Fruit fly (Drosophila melanogaster): ENCODE measurements around the gene CG2202.

CG2202 gene

DNA sequence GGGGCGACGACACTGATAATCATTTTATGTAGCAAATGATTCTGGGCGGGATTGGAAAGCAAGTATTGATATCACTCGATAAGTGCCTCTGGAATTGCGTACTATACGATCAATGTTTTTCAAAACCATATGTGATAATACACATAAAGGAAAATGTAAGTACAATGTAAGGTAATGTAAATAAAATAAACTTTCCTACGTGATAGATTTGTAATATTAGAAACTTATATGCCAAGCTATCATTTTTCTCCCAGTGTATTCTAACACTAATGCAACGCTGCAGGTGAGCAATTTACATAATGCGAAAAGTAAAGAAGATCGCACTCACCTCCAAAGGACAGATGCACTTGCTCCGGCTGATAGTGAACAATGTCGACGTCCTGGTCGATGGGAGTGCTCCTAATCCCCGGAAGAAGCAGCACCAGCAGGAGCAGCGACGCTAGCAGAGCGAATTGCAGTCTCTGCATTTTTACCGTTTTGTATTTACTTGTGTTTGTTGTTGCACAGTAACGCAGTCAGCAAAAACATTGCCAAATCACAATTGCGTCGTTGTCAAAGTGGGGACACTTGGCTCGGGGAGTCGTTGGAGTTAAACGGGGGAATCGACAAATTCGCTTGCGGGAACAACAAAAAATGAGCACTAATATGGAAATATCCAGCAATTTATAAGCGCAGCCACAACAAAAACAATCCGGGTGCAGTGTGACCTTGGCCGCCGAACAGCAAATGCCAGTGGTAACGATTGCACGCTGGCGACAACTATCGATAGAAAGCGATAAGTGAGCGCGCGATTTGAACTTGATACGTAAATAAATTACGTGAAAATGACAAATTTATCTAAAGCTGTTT lies 28.8 kb downstream of the CG2202 start, which contains the start of gene CG1637:
TSS of gene CG1637 (minus strand) at position 807 of the 849 bp plus-strand sequence.
- TF ChIP-seq ttk (optimal IDR thresholded peaks at IDR 0.05) (no peak), psq (optimal IDR thresholded peaks at IDR 0.05) (no peak), h (optimal IDR thresholded peaks at IDR 0.05) (no peak), Myc (optimal IDR thresholded peaks at IDR 0.05) (no peak), insv (optimal IDR thresholded peaks at IDR 0.05) (no peak), Sin3A (optimal IDR thresholded peaks at IDR 0.05) (no peak)

DNA sequence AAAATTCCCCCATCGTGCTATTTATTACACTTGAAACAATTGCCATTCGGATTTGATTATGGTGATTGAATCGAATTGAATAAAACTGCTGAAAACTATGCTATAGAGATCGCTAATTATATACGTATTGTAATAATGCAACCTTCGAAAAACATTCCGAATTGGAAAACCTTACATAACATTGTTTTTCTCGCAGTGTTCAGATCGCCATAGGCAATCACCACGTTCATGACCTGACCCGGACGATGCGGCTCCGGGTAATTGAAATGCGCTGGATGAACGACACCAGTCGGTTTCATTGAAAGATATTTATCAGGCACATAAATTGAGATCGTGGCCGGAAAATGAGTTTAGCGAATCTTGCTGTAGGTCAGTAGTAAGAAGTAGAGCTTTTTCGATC lies 34.2 kb downstream of the CG2202 start:
- TF ChIP-seq Sin3A (optimal IDR thresholded peaks at IDR 0.05) (no peak), Myc (optimal IDR thresholded peaks at IDR 0.05) (no peak), psq (optimal IDR thresholded peaks at IDR 0.05) (no peak), ttk (optimal IDR thresholded peaks at IDR 0.05) (no peak), h (optimal IDR thresholded peaks at IDR 0.05) (no peak)

DNA sequence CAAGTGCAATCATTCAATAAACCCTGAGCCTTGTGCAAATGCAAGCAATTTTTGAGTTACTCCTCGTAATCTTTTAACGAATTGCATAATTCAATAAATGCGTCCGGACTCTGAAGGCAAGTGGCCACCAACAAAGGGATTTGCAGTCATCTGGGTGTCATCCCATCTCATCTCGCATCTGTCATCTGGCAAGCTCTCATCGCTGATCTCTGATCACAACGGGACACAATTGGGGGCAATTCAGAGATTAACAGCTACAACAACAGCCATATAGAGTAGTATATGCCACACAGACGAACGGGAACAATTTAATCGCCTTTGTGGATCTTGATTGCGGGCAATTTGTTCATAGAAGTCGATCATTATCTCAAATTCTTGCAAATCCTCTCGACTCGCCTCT lies 35.2 kb downstream of the CG2202 start:
- TF ChIP-seq Sin3A (optimal IDR thresholded peaks at IDR 0.05), result no peak
- no peak for TF ChIP-seq h (optimal IDR thresholded peaks at IDR 0.05)
- TF ChIP-seq ttk (optimal IDR thresholded peaks at IDR 0.05), result no peak
- no peak for TF ChIP-seq psq (optimal IDR thresholded peaks at IDR 0.05)
- TF ChIP-seq Myc (optimal IDR thresholded peaks at IDR 0.05), result no peak
- TF ChIP-seq insv (optimal IDR thresholded peaks at IDR 0.05), result no peak

DNA sequence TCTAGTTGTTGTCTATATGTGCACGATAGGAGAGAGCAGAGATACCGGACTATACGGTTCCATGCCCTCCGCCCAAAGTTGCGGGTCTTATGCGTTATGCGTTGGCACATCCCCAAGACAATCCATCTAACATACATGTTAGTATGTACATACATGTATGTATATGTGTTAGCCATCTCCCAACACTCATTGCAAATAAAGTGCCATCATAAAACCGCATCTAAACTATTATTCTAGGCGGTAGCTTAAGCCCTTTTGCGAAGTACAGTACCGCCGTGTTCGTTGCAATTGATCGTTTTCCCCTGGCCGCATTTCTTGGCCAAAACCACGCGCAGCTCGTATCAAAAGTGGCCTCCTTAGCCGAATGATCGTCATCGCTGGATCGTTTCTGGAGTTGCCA lies 37.9 kb downstream of the CG2202 start:
- TF ChIP-seq Sin3A (optimal IDR thresholded peaks at IDR 0.05), result no peak
- no peak for TF ChIP-seq Myc (optimal IDR thresholded peaks at IDR 0.05)
- TF ChIP-seq h (optimal IDR thresholded peaks at IDR 0.05), result no peak
- TF ChIP-seq psq (optimal IDR thresholded peaks at IDR 0.05), result no peak
- no peak for TF ChIP-seq ttk (optimal IDR thresholded peaks at IDR 0.05)
- no peak for TF ChIP-seq insv (optimal IDR thresholded peaks at IDR 0.05)

DNA sequence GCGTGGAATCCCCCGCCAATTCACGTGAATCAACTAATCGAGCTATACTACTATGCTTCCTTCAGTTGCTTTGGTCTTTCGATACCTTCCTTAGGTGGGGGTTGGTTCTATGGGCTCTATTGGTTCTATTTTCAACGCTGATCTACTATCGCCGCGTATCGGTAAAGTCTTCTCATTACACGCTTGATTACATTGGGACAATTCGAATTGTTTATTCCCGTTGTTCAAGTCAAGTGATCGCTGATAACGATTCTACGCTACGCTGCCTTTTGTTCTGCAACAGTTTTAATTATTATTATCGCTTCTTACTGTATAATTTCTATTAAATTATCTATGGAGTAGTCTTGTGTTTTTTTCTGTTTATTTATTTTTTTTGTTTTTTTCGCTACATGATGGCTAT lies 39.1 kb downstream of the CG2202 start:
- TF ChIP-seq Myc (optimal IDR thresholded peaks at IDR 0.05) (no peak), insv (optimal IDR thresholded peaks at IDR 0.05) (no peak)

DNA sequence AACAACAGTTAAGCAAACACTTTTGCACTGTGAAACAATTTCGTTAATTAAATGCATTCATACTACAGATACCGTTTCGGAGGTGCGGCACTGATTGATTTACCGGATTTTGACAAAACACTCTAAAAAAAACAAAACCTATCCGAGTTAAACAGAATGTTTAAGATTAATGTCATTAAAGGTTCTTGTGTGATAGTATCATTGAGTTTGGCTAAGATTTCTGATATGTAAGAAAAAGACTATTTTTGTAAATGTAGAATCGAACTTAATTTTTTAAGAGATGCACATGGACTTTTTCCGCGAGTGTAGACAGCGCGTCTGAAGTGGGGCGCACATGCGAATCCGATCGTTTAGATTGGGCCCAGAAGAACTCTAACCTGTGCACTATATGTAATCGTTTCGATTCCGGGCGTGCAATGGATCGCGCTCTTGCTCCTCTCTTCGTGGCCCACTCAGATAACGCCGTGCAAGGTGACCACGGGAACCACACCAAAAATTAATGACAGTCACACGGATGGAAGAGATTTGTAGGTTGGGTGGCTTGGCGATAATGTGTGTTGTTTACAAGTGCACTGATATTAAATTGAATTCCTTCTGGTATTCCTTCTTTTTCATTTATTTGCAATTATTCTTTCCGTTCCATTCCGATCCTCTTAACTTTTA lies 41.5 kb downstream of the CG2202 start:
- no peak for TF ChIP-seq psq (optimal IDR thresholded peaks at IDR 0.05)

DNA sequence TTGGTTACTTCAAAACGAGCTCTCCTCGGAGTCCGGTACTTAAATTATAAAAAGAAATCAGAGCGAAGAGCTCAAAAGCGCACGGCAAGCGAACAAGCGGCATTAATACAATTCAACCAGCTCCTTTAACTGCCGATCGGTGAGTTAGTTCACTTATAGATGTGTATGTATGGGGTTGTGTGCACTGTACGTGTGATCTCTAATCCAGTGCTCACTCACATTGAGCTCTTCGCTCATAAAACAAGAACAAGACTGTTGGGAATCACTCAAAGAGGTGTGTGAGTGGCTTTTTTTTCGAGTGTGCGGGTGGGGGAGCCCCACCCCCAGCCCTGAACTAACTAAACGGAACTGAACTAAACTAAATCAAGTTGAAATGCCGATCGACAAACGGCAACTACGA lies 42.6 kb downstream of the CG2202 start, which contains the start of gene Ork1:
TSS of gene Ork1 (minus strand) at position 101 of the 400 bp plus-strand sequence.
- no peak for TF ChIP-seq ttk (optimal IDR thresholded peaks at IDR 0.05)
- TF ChIP-seq psq (optimal IDR thresholded peaks at IDR 0.05), result no peak
- no peak for TF ChIP-seq Sin3A (optimal IDR thresholded peaks at IDR 0.05)
- TF ChIP-seq Myc (optimal IDR thresholded peaks at IDR 0.05), result no peak
- no peak for TF ChIP-seq h (optimal IDR thresholded peaks at IDR 0.05)
- no peak for TF ChIP-seq insv (optimal IDR thresholded peaks at IDR 0.05)

DNA sequence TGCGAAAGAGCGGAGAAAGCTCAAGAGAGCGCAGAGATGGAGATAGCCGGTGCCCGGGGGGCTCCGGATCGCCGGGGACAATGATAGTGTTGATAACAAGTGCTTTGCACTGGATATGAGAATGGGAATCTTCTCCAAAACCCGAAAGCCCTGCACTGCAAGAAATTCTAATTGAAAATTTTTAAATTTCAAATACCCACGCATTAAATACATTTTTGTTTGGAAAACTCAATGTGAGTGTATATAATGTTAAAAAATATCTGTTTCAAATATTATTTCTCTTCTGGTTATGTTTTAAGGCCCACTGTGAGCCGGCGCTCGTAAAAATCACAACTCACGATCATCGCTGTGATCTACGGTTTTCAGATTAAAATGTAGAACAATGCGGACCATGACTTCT lies 44.7 kb downstream of the CG2202 start:
- TF ChIP-seq Sin3A (optimal IDR thresholded peaks at IDR 0.05) (no peak), insv (optimal IDR thresholded peaks at IDR 0.05) (no peak), Myc (optimal IDR thresholded peaks at IDR 0.05) (no peak), ttk (optimal IDR thresholded peaks at IDR 0.05) (no peak), h (optimal IDR thresholded peaks at IDR 0.05) (no peak), psq (optimal IDR thresholded peaks at IDR 0.05) (no peak)

DNA sequence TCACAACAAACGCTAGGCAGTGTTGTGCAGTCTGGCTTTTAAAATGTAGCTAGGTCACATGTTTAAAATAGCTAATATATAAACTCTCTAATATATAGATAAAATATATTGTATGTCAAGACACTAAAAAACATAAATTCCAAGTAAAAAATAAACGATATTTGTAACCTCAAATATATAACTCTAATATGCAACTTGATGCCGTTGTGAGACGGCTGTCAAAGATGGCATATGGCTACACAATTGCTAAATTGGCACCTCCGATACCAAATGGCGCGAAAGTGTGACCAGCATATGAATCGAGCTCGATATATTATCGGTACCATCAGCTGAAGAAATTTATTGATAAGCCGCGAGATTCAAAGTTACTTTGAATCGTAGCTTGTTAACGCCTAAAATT lies 50.7 kb downstream of the CG2202 start, which contains the start of gene CG1582:
TSS of gene CG1582 (minus strand) at position 71 of the 400 bp plus-strand sequence.
- TF ChIP-seq Myc (optimal IDR thresholded peaks at IDR 0.05) (no peak), psq (optimal IDR thresholded peaks at IDR 0.05) (no peak), ttk (optimal IDR thresholded peaks at IDR 0.05) (no peak), h (optimal IDR thresholded peaks at IDR 0.05) (no peak), insv (optimal IDR thresholded peaks at IDR 0.05) (no peak), Sin3A (optimal IDR thresholded peaks at IDR 0.05) (no peak)

DNA sequence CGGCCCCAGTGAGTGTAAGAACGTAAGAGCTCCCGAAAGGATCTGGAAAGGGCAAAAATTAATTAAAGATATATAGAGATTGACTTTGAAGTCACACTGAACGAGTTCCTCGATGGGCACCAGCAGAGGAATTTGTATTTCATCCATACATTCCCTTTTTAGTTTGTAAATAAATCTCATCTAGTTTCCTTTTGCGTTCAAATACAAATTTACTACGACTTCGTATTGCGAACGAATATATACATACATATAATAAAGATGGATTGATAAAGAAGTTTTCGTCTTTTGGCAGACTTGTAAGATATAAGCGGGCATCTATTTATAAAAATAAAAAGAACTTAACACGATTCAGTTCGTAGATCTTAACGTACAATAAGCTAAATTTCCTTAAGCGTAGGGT lies 51.1 kb downstream of the CG2202 start, which contains the start of gene CG15208:
TSS of gene CG15208 (plus strand) at position 301 of the 400 bp plus-strand sequence.
- TF ChIP-seq psq (optimal IDR thresholded peaks at IDR 0.05) (no peak), Sin3A (optimal IDR thresholded peaks at IDR 0.05) (no peak), insv (optimal IDR thresholded peaks at IDR 0.05) (no peak), ttk (optimal IDR thresholded peaks at IDR 0.05) (no peak), h (optimal IDR thresholded peaks at IDR 0.05) (no peak), Myc (optimal IDR thresholded peaks at IDR 0.05) (no peak)

Data from Kc167 (cell line).